Fruit fly (Drosophila melanogaster): ENCODE results near the gene CG7573.
A peak's percentile ranks its signal among the peaks of the same experiment; 100 is the strongest.

The CG7573 gene

DNA sequence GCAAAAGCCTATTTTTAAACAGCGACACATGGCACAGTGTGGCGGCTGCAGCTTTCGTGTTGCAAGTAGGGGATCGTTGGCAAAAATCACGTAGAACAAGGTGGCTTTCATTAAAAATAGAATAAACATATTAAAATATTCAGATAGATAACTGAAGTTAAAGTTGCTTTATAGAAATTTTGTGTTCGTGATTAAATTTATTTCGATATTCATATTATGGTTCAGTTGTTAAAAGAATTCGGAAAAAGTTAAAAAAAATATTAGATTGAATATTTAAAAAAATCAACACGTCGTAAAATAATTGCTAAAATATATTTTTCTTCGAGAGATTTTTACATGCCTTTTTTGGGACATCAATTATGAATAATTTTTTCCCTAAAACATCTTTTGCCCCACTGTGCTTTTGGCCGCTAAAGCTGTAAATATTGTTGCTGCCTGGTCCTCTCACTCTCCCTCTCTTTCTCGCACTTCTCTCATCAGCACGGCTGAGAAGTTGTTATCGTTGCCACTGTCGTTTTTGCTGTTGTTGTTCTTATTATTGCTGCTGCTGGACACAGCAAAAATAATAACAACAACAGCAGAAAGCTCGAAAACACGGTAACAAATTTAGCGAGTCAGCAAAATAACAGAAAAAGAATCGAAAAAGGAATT is 15.3 kb upstream of the CG7573 start (continued):
- no peak for TF ChIP-seq corto (GFP tag; optimal IDR thresholded peaks at IDR 0.05)
- peak; percentile 85 for TF ChIP-seq ATbp (GFP tag; optimal IDR thresholded peaks at IDR 0.05)
- peak; percentile 90 for TF ChIP-seq CG15601 (tag; optimal IDR thresholded peaks at IDR 0.05)
- TF ChIP-seq CG6272 (GFP tag; IDR thresholded peaks at IDR 0.05) = no peak
- peak; percentile 93 for TF ChIP-seq phol (tag; optimal IDR thresholded peaks at IDR 0.05)
- TF ChIP-seq CG11723 (GFP tag; optimal IDR thresholded peaks at IDR 0.05) = peak; percentile 89
- no peak for TF ChIP-seq ash1 (GFP tag; optimal IDR thresholded peaks at IDR 0.05)
- no peak for TF ChIP-seq abd-A (tag; optimal IDR thresholded peaks at IDR 0.05)
- no peak for TF ChIP-seq prd (optimal IDR thresholded peaks at IDR 0.05)
- TF ChIP-seq prd (GFP tag; IDR thresholded peaks at IDR 0.05) = peak; percentile 74
- TF ChIP-seq trh (GFP tag; optimal IDR thresholded peaks at IDR 0.05) = peak; percentile 57
- peak; percentile 69 for TF ChIP-seq CG18764 (GFP tag; optimal IDR thresholded peaks at IDR 0.05)
- TF ChIP-seq sens (GFP tag) = peak; percentile 97
- TF ChIP-seq ken (GFP tag; IDR thresholded peaks at IDR 0.05) = peak; percentile 46; the same call in 1 of the 3 replicates
- TF ChIP-seq CG2120 (GFP tag; optimal IDR thresholded peaks at IDR 0.05) = peak; percentile 89
- peak; percentile 65 for TF ChIP-seq Dad (GFP tag; optimal IDR thresholded peaks at IDR 0.05)
- TF ChIP-seq btn (GFP tag; optimal IDR thresholded peaks at IDR 0.05) = peak; percentile 34
- TF ChIP-seq da (GFP tag; optimal IDR thresholded peaks at IDR 0.05) = no peak
- no peak for TF ChIP-seq CG12071 (GFP tag; optimal IDR thresholded peaks at IDR 0.05)
- TF ChIP-seq ase (GFP tag; IDR thresholded peaks at IDR 0.05) = peak; percentile 68; the same call in 2 of the 3 replicates
- peak; percentile 83 for TF ChIP-seq D19A (tag; optimal IDR thresholded peaks at IDR 0.05)
- TF ChIP-seq dan (GFP tag; IDR thresholded peaks at IDR 0.05) = no peak
- peak; percentile 26; the same call in 2 of the 3 replicates for TF ChIP-seq CG14050 (GFP tag; IDR thresholded peaks at IDR 0.05)
- TF ChIP-seq CG18011 (GFP tag; optimal IDR thresholded peaks at IDR 0.05) = peak; percentile 72
- peak; percentile 84 for TF ChIP-seq run (tag; optimal IDR thresholded peaks at IDR 0.05)
- TF ChIP-seq ssp (GFP tag; IDR thresholded peaks at IDR 0.05) = peak; percentile 59
- peak; percentile 82 for TF ChIP-seq trem (tag; optimal IDR thresholded peaks at IDR 0.05)
- TF ChIP-seq Meics (GFP tag; optimal IDR thresholded peaks at IDR 0.05) = peak; percentile 94
- peak; percentile 50 for TF ChIP-seq Mes4 (GFP tag; optimal IDR thresholded peaks at IDR 0.05)
- TF ChIP-seq Sry-β (GFP tag; optimal IDR thresholded peaks at IDR 0.05) = peak; percentile 21
- TF ChIP-seq Atf3 (GFP tag; optimal IDR thresholded peaks at IDR 0.05) = peak; percentile 58
- peak; percentile 41 for TF ChIP-seq psq (GFP tag; optimal IDR thresholded peaks at IDR 0.05)
- peak; percentile 93 for TF ChIP-seq Ssrp (tag; optimal IDR thresholded peaks at IDR 0.05)
- TF ChIP-seq CG2889 (GFP tag; IDR thresholded peaks at IDR 0.05) = peak; percentile 21; the same call in 1 of the 3 replicates
- peak; percentile 96 for TF ChIP-seq CG12659 (GFP tag; optimal IDR thresholded peaks at IDR 0.05)
- peak; percentile 31 for TF ChIP-seq CG7928 (GFP tag; optimal IDR thresholded peaks at IDR 0.05)
- TF ChIP-seq Hey (tag; optimal IDR thresholded peaks at IDR 0.05) = no peak
- TF ChIP-seq pzg (GFP tag; optimal IDR thresholded peaks at IDR 0.05) = no peak
- no peak for TF ChIP-seq Tbp (GFP tag; optimal IDR thresholded peaks at IDR 0.05)
- TF ChIP-seq CG4820 (GFP tag; optimal IDR thresholded peaks at IDR 0.05) = peak; percentile 86
- TF ChIP-seq CG10267 (tag; optimal IDR thresholded peaks at IDR 0.05) = peak; percentile 84
- peak; percentile 83 for TF ChIP-seq CG18476 (GFP tag; optimal IDR thresholded peaks at IDR 0.05)
- no peak for TF ChIP-seq gfzf (GFP tag; optimal IDR thresholded peaks at IDR 0.05)
- TF ChIP-seq CG6654 (GFP tag; optimal IDR thresholded peaks at IDR 0.05) = peak; percentile 84
- TF ChIP-seq Ravus (GFP tag; IDR thresholded peaks at IDR 0.05) = peak; percentile 22; the same call in 1 of the 2 replicates
- TF ChIP-seq TFAM (GFP tag; optimal IDR thresholded peaks at IDR 0.05) = peak; percentile 36
- TF ChIP-seq vnd (GFP tag; IDR thresholded peaks at IDR 0.05; ENCODE audit: partially characterized antibody) = no peak
- peak; percentile 1 for TF ChIP-seq kni (GFP tag; optimal IDR thresholded peaks at IDR 0.05)
- peak; percentile 73 for TF ChIP-seq Camta (GFP tag; optimal IDR thresholded peaks at IDR 0.05)
- no peak for TF ChIP-seq C15 (GFP tag; IDR thresholded peaks at IDR 0.05)

Data from whole organism, embryonic.